Worm (Caenorhabditis elegans): ENCODE measurements around the gene shc-3.
A peak's percentile ranks its signal among the peaks of the same experiment; 100 is the strongest.

ce11 chrX:13714710-13715109 lies 2.6 kb upstream of the shc-3 start:
- TF ChIP-seq W03F9.2 (tag; optimal IDR thresholded peaks at IDR 0.05): no peak
- TF ChIP-seq him-1 (tag; optimal IDR thresholded peaks at IDR 0.05): no peak
- peak; percentile 62 for TF ChIP-seq dao-5 (tag; optimal IDR thresholded peaks at IDR 0.05)
